Worm (Caenorhabditis elegans) whole organism, L4 larva: ENCODE data around the gene frpr-13.

Experiments
- F26F4.8 ChIP-seq: fragments of 200-800 bp; sonication (Bioruptor generic); conservative IDR thresholded peaks from 2 replicates; pipeline ENCODE4 v1.3.6; 2022; ENCODE audit warnings: missing genetic modification characterization, missing compliant biosample characterization
- F44E2.7 ChIP-seq: fragments of 200-800 bp; sonication (Bioruptor generic); IDR thresholded peaks from 2 replicates; pipeline ENCODE4 v2.1.2; 2022; ENCODE audit warnings: missing genetic modification characterization, missing compliant biosample characterization
- T26A8.4 ChIP-seq: fragments of 200-800 bp; sonication (Bioruptor generic); IDR thresholded peaks from 2 replicates; pipeline ENCODE4 v1.3.6; 2022; ENCODE audit warnings: missing genetic modification characterization, missing compliant biosample characterization
- Y5F2A.4 ChIP-seq: fragments of 200-800 bp; sonication (Bioruptor generic); optimal IDR thresholded peaks from 2 replicates; lab custom pipeline; 2018; ENCODE audit warnings: mild to moderate bottlenecking, missing genetic modification characterization, missing compliant biosample characterization
- ZK546.5 ChIP-seq, 2 experiments: sonication (generic microtip); optimal IDR thresholded peaks; 2 replicates each; lab custom pipeline; 2017; ENCODE audit warnings: missing biosample characterization in 2 of 2, missing genetic modification characterization in 2 of 2
- aly-2 ChIP-seq: sonication (generic microtip); optimal IDR thresholded peaks from 2 replicates; lab custom pipeline; 2018; ENCODE audit warnings: missing biosample characterization, missing genetic modification characterization
- attf-4 ChIP-seq: sonication (generic microtip); optimal IDR thresholded peaks from 3 replicates; lab custom pipeline; 2017; ENCODE audit warnings: missing biosample characterization, missing genetic modification characterization
- ceh-20 ChIP-seq: fragments of 200-800 bp; sonication (Bioruptor generic); IDR thresholded peaks from 2 replicates; pipeline ENCODE4 v1.3.6; 2022; ENCODE audit warnings: missing genetic modification reagents, missing genetic modification characterization, missing compliant biosample characterization
- ceh-28 ChIP-seq: fragments of 150-350 bp; optimal IDR thresholded peaks from 2 replicates; lab custom pipeline; 2014; ENCODE audit warnings: missing biosample characterization, missing genetic modification reagents, missing genetic modification characterization
- ceh-32 ChIP-seq: sonication (generic microtip); optimal IDR thresholded peaks from 2 replicates; lab custom pipeline; 2016; ENCODE audit warnings: mild to moderate bottlenecking, missing genetic modification characterization, missing compliant biosample characterization; ENCODE audit not compliant: poor library complexity
- ceh-62 ChIP-seq: sonication (generic microtip); optimal IDR thresholded peaks from 2 replicates; lab custom pipeline; 2017; ENCODE audit warnings: missing biosample characterization, missing genetic modification characterization
- ceh-82 ChIP-seq: sonication (generic microtip); optimal IDR thresholded peaks from 2 replicates; lab custom pipeline; 2017; ENCODE audit warnings: missing biosample characterization, missing genetic modification characterization
- daf-16 ChIP-seq, 3 experiments: sonication (generic microtip); optimal IDR thresholded peaks; 2 replicates each; lab custom pipeline; 2016 to 2017; ENCODE audit warnings: missing genetic modification characterization in 3 of 3, missing genetic modification reagents in 3 of 3, mild to moderate bottlenecking in 2 of 3, missing compliant biosample characterization in 2 of 3, missing biosample characterization in 1 of 3, moderate library complexity in 1 of 3
- dmd-8 ChIP-seq: fragments of 200-800 bp; sonication (Bioruptor generic); IDR thresholded peaks from 2 replicates; pipeline ENCODE4 v1.3.6; 2022; ENCODE audit warnings: missing genetic modification characterization, missing compliant biosample characterization
- dmd-9 ChIP-seq: fragments of 200-800 bp; sonication (Bioruptor generic); IDR thresholded peaks from 2 replicates; pipeline ENCODE4 v1.3.6; 2022; ENCODE audit warnings: missing genetic modification reagents, missing genetic modification characterization, missing compliant biosample characterization
- dpl-1 ChIP-seq: fragments of 150-350 bp; optimal IDR thresholded peaks from 2 replicates; lab custom pipeline; 2014; ENCODE audit warnings: missing biosample characterization, missing genetic modification reagents, missing genetic modification characterization
- dve-1 ChIP-seq: sonication (generic microtip); optimal IDR thresholded peaks from 2 replicates; lab custom pipeline; 2017; ENCODE audit warnings: antibody characterized with exemption, mild to moderate bottlenecking, missing genetic modification characterization, missing compliant biosample characterization; ENCODE audit not compliant: insufficient read depth
- egl-27 ChIP-seq: sonication (generic microtip); optimal IDR thresholded peaks from 3 replicates; lab custom pipeline; 2017; ENCODE audit warnings: missing biosample characterization, missing genetic modification reagents, missing genetic modification characterization
- fkh-10 ChIP-seq: fragments of 150-350 bp; optimal IDR thresholded peaks from 2 replicates; lab custom pipeline; 2014; ENCODE audit warnings: missing biosample characterization, missing genetic modification reagents, missing genetic modification characterization
- gei-8 ChIP-seq: fragments of 200-800 bp; sonication (Bioruptor generic); optimal IDR thresholded peaks from 2 replicates; lab custom pipeline; 2018; ENCODE audit warnings: mild to moderate bottlenecking, missing genetic modification characterization, missing compliant biosample characterization
- hlh-11 ChIP-seq: fragments of 200-800 bp; sonication (Bioruptor generic); optimal IDR thresholded peaks from 2 replicates; lab custom pipeline; 2018; ENCODE audit warnings: mild to moderate bottlenecking, missing genetic modification characterization, missing compliant biosample characterization
- hlh-30 ChIP-seq: sonication (generic microtip); optimal IDR thresholded peaks from 2 replicates; lab custom pipeline; 2017; ENCODE audit warnings: antibody characterized with exemption, mild to moderate bottlenecking, missing genetic modification characterization, missing compliant biosample characterization; ENCODE audit not compliant: insufficient read depth
- hmg-1.1 ChIP-seq: fragments of 200-800 bp; sonication (Bioruptor generic); IDR thresholded peaks from 2 replicates; pipeline ENCODE4 v1.3.6; 2022; ENCODE audit warnings: missing genetic modification reagents, missing genetic modification characterization, missing compliant biosample characterization
- jun-1 ChIP-seq: fragments of 150-350 bp; optimal IDR thresholded peaks from 2 replicates; lab custom pipeline; 2014; ENCODE audit warnings: missing biosample characterization, missing genetic modification reagents, missing genetic modification characterization
- lim-7 ChIP-seq: fragments of 200-800 bp; sonication (Bioruptor generic); IDR thresholded peaks from 2 replicates; pipeline ENCODE4 v1.3.6; 2022; ENCODE audit warnings: missing genetic modification characterization, missing compliant biosample characterization
- lin-1 ChIP-seq: fragments of 200-800 bp; sonication (Bioruptor generic); IDR thresholded peaks from 2 replicates; pipeline ENCODE4 v1.3.6; 2022; ENCODE audit warnings: missing genetic modification reagents, missing genetic modification characterization, missing compliant biosample characterization
- lin-39 ChIP-seq: fragments of 150-350 bp; optimal IDR thresholded peaks from 2 replicates; lab custom pipeline; 2014; ENCODE audit warnings: missing biosample characterization, missing genetic modification reagents, missing genetic modification characterization
- lsy-2 ChIP-seq, 2 experiments: fragments of 150-350 bp in 1 of 2; sonication (generic microtip) in 1 of 2; optimal IDR thresholded peaks; 2 replicates each; lab custom pipeline; 2014 to 2017; ENCODE audit warnings: missing biosample characterization in 2 of 2, missing genetic modification characterization in 2 of 2
- madf-9 ChIP-seq: fragments of 200-800 bp; sonication (Bioruptor generic); conservative IDR thresholded peaks from 2 replicates; pipeline ENCODE4 v1.3.6; 2022; ENCODE audit warnings: missing genetic modification reagents, missing genetic modification characterization, missing compliant biosample characterization
- mdl-1 ChIP-seq, 2 experiments: fragments of 150-350 bp in 1 of 2; sonication (generic microtip) in 1 of 2; optimal IDR thresholded peaks; 2 replicates each; lab custom pipeline; 2014 to 2017; ENCODE audit warnings: missing biosample characterization in 2 of 2, missing genetic modification characterization in 2 of 2
- mep-1 ChIP-seq: fragments of 150-350 bp; sonication (generic microtip); optimal IDR thresholded peaks from 3 replicates; lab custom pipeline; 2014; ENCODE audit warnings: missing biosample characterization, missing genetic modification characterization
- nhr-10 ChIP-seq: fragments of 150-350 bp; optimal IDR thresholded peaks from 2 replicates; lab custom pipeline; 2014; ENCODE audit warnings: missing biosample characterization, missing genetic modification characterization
- nhr-102 ChIP-seq: sonication (generic microtip); optimal IDR thresholded peaks from 2 replicates; lab custom pipeline; 2016; ENCODE audit warnings: mild to moderate bottlenecking, missing genetic modification characterization, moderate library complexity, missing compliant biosample characterization
- nhr-11 ChIP-seq: fragments of 150-350 bp; optimal IDR thresholded peaks from 2 replicates; lab custom pipeline; 2014; ENCODE audit warnings: missing biosample characterization, missing genetic modification characterization
- nhr-111 ChIP-seq: fragments of 200-800 bp; sonication (Bioruptor generic); optimal IDR thresholded peaks from 2 replicates; lab custom pipeline; 2018; ENCODE audit warnings: mild to moderate bottlenecking, missing genetic modification characterization, missing compliant biosample characterization
- nhr-237 ChIP-seq: sonication (generic microtip); optimal IDR thresholded peaks from 2 replicates; lab custom pipeline; 2017; ENCODE audit warnings: missing biosample characterization, missing genetic modification characterization
- nhr-42 ChIP-seq: fragments of 200-800 bp; sonication (Bioruptor generic); IDR thresholded peaks from 2 replicates; pipeline ENCODE4 v1.3.6; 2022; ENCODE audit warnings: missing genetic modification characterization, missing compliant biosample characterization
- nhr-48 ChIP-seq: sonication (generic microtip); optimal IDR thresholded peaks from 2 replicates; lab custom pipeline; 2016; ENCODE audit warnings: mild to moderate bottlenecking, missing genetic modification characterization, missing compliant biosample characterization
- nhr-76 ChIP-seq: fragments of 150-350 bp; optimal IDR thresholded peaks from 2 replicates; lab custom pipeline; 2014; ENCODE audit warnings: missing biosample characterization, missing genetic modification characterization
- saeg-2 ChIP-seq: fragments of 200-800 bp; sonication (Bioruptor generic); IDR thresholded peaks from 2 replicates; pipeline ENCODE4 v1.3.6; 2022; ENCODE audit warnings: missing genetic modification reagents, missing genetic modification characterization, missing compliant biosample characterization
- sdz-12 ChIP-seq: fragments of 200-800 bp; sonication (Bioruptor generic); optimal IDR thresholded peaks from 2 replicates; lab custom pipeline; 2018; ENCODE audit warnings: mild to moderate bottlenecking, missing genetic modification characterization, missing compliant biosample characterization
- skn-1 ChIP-seq: fragments of 150-350 bp; optimal IDR thresholded peaks from 2 replicates; lab custom pipeline; 2014; ENCODE audit warnings: missing biosample characterization, missing genetic modification characterization
- spr-1 ChIP-seq: sonication (generic microtip); optimal IDR thresholded peaks from 2 replicates; lab custom pipeline; 2016; ENCODE audit warnings: mild to moderate bottlenecking, missing genetic modification characterization, missing compliant biosample characterization
- tag-97 ChIP-seq: fragments of 200-800 bp; sonication (Bioruptor generic); IDR thresholded peaks from 2 replicates; pipeline ENCODE4 v1.3.6; 2022; ENCODE audit warnings: missing genetic modification characterization, missing compliant biosample characterization
- tra-1 ChIP-seq: fragments of 200-800 bp; sonication (Bioruptor generic); IDR thresholded peaks from 2 replicates; pipeline ENCODE4 v1.3.6; 2022; ENCODE audit warnings: missing genetic modification reagents, missing genetic modification characterization, missing compliant biosample characterization
- unc-39 ChIP-seq: sonication (generic microtip); optimal IDR thresholded peaks from 2 replicates; lab custom pipeline; 2017; ENCODE audit warnings: missing biosample characterization, missing genetic modification characterization
- unc-62 ChIP-seq, 3 experiments: fragments of 150-350 bp in 1 of 3; sonication (generic microtip); optimal IDR thresholded peaks in 2 of 3; peaks in 1 of 3; 1 replicate in 1 of 3; 2 replicates in 2 of 3; lab custom pipeline; 2014 to 2017; ENCODE audit warnings: missing biosample characterization in 3 of 3, missing genetic modification characterization in 3 of 3, missing genetic modification reagents in 3 of 3, missing genotype in 1 of 3
- zfp-3 ChIP-seq: fragments of 200-800 bp; sonication (Bioruptor generic); conservative IDR thresholded peaks from 2 replicates; pipeline ENCODE4 v1.3.6; 2022; ENCODE audit warnings: missing genetic modification reagents, missing genetic modification characterization, missing compliant biosample characterization
- zip-11 ChIP-seq: fragments of 200-800 bp; sonication (Bioruptor generic); IDR thresholded peaks from 2 replicates; pipeline ENCODE4 v1.3.6; 2022; ENCODE audit warnings: missing genetic modification characterization, missing compliant biosample characterization
- ztf-7 ChIP-seq: fragments of 150-350 bp; optimal IDR thresholded peaks from 2 replicates; lab custom pipeline; 2014; ENCODE audit warnings: missing biosample characterization, missing genetic modification characterization

Gene frpr-13

ce11 chrV:8939424-8940065 is 40.7 kb downstream of the frpr-13 start:
- TF ChIP-seq dmd-8 (GFP tag; lab: Robert Waterston, UW) (no peak), T26A8.4 (GFP tag; lab: Robert Waterston, UW) (peak; percentile 77), saeg-2 (GFP tag; lab: Robert Waterston, UW) (no peak), jun-1 (tag; lab: Kevin White, UChicago) (no peak), ztf-7 (no peak), unc-62 (GFP tag; optimal IDR thresholded peaks at IDR 0.05 in 1 of 2; lab: Kevin White, UChicago) (no peak), unc-62 (tag; optimal IDR thresholded peaks at IDR 0.05; lab: Kevin White, UChicago) (no peak), ZK546.5 (tag; optimal IDR thresholded peaks at IDR 0.05; lab: Kevin White, UChicago) (no peak), sdz-12 (GFP tag; lab: Kevin White, UChicago) (peak; percentile 54), Y5F2A.4 (GFP tag; lab: Kevin White, UChicago) (peak; percentile 55), lim-7 (GFP tag; lab: Robert Waterston, UW) (0 out of 2 replicates have a peak, but pooled peaks have one; percentile 35), nhr-237 (tag; lab: Kevin White, UChicago) (no peak), lin-1 (GFP tag; lab: Robert Waterston, UW) (peak; percentile 87), fkh-10 (GFP tag; lab: Kevin White, UChicago) (no peak), gei-8 (no peak), zfp-3 (GFP tag; lab: Robert Waterston, UW) (peak; percentile 88), nhr-48 (tag; lab: Kevin White, UChicago) (no peak), tag-97 (GFP tag; lab: Robert Waterston, UW) (no peak; the same call in 1 of the 2 replicates), ceh-32 (tag; lab: Kevin White, UChicago) (no peak), nhr-76 (no peak), dmd-9 (GFP tag; lab: Robert Waterston, UW) (no peak), attf-4 (tag; lab: Kevin White, UChicago) (no peak), zip-11 (no peak), lin-39 (tag; lab: Kevin White, UChicago) (no peak), daf-16 (GFP tag; optimal IDR thresholded peaks at IDR 0.05; lab: Kevin White, UChicago) (peak in 1 of 2 experiments; percentile 58), daf-16 (tag; optimal IDR thresholded peaks at IDR 0.05; lab: Kevin White, UChicago) (peak; percentile 42), nhr-10 (tag; lab: Kevin White, UChicago) (no peak), hmg-1.1 (GFP tag; lab: Robert Waterston, UW) (0 out of 2 replicates have a peak, but pooled peaks have one; percentile 13), aly-2 (no peak), ceh-20 (GFP tag; lab: Robert Waterston, UW) (no peak), spr-1 (no peak), hlh-11 (tag; lab: Kevin White, UChicago) (peak; percentile 47), dpl-1 (no peak), ceh-62 (tag; lab: Kevin White, UChicago) (no peak), madf-9 (peak; percentile 57; the same call in 1 of the 2 replicates), unc-39 (tag; lab: Kevin White, UChicago) (no peak), egl-27 (no peak), hlh-30 (tag; lab: Kevin White, UChicago) (no peak), mep-1 (tag; lab: Kevin White, UChicago) (peak; percentile 44), nhr-111 (GFP tag; lab: Kevin White, UChicago) (no peak), nhr-11 (no peak), F26F4.8 (GFP tag; lab: Robert Waterston, UW) (no peak), nhr-102 (tag; lab: Kevin White, UChicago) (no peak), ceh-82 (tag; lab: Kevin White, UChicago) (no peak), tra-1 (no peak), dve-1 (tag; lab: Kevin White, UChicago) (peak; percentile 37), skn-1 (tag; lab: Kevin White, UChicago) (no peak), nhr-42 (GFP tag; lab: Robert Waterston, UW) (0 out of 2 replicates have a peak, but pooled peaks have one; percentile 41), mdl-1 (tag; optimal IDR thresholded peaks at IDR 0.05; lab: Kevin White, UChicago) (no peak), F44E2.7 (GFP tag; lab: Robert Waterston, UW) (no peak), lsy-2 (tag; optimal IDR thresholded peaks at IDR 0.05; lab: Kevin White, UChicago) (no peak), ceh-28 (tag; lab: Kevin White, UChicago) (no peak)
